ENCODE assay signal across 2 fruit fly cellular contexts in the genomic region with DNA sequence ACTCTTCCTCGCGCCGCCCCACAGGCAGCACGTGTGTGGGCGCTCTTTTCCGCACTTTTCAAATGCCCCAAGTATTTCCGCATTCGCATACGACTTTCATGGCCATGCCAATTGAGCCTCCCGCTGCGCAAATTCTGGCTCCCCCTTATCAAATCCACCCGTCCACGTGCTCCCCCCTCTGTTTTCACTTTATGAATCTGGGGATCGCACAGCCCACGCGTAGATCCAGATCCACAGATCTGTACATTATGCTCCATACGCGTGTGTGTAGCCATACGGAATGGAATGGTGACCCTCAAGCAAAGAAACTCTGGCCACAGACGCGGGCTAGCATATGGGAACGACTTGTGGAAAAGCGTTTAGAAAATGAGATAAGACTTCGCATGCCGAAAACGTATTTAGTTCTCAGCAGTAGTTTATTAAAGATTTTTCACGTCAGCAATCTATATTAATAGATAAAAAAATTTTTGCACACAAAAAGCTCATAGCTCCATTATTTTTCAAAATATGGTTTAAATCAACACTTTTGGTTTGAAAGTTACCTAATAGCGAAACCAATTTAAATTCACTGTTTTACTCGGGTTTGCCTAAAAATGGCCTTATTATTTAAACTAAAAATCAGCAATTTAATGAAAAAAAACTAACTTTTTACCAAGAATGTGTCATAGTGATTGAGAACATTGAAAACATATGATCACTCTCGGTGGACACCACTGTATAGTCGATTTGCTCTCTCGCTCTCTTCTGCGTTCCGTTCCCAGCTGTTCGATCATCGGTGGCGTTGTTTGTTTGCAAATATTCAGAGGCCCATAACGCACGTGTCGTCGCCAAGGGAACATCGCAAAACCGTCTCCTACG.
TF ChIP-seq lines count a peak whose summit lies in the region.

No protein-coding gene starts in this region.

TF ChIP-seq in whole organism, embryonic, 481 proteins besides CTCF, POLR2A, EP300 and RAD21 (continued from another document and continues in another):
- TF ChIP-seq sim (GFP tag; IDR thresholded peaks at IDR 0.05; lab: Robert Waterston, UW) = no peak
- TF ChIP-seq Sry-δ (GFP tag; optimal IDR thresholded peaks at IDR 0.05; lab: Kevin White, UChicago) = no peak
- TF ChIP-seq sob (GFP tag; IDR thresholded peaks at IDR 0.05; lab: Robert Waterston, UW) = peak; percentile 37; the same call in 1 of the 2 replicates
- TF ChIP-seq Meics (GFP tag; optimal IDR thresholded peaks at IDR 0.05; lab: Kevin White, UChicago) = peak; percentile 85
- no peak for TF ChIP-seq prd (optimal IDR thresholded peaks at IDR 0.05; lab: Kevin White, UChicago)
- peak; percentile 34; the same call in 1 of the 3 replicates for TF ChIP-seq prd (GFP tag; IDR thresholded peaks at IDR 0.05; lab: Robert Waterston, UW)
- TF ChIP-seq CG10147 (GFP tag; optimal IDR thresholded peaks at IDR 0.05; lab: Kevin White, UChicago) = peak; percentile 58
- TF ChIP-seq CG6272 (GFP tag; IDR thresholded peaks at IDR 0.05; lab: Robert Waterston, UW) = peak; percentile 34; the same call in 1 of the 2 replicates
- TF ChIP-seq shn (GFP tag; optimal IDR thresholded peaks at IDR 0.05; lab: Kevin White, UChicago) = peak; percentile 55
- no peak for TF ChIP-seq CG33213 (GFP tag; optimal IDR thresholded peaks at IDR 0.05; lab: Kevin White, UChicago)
- peak; percentile 5 for TF ChIP-seq CG11398 (GFP tag; optimal IDR thresholded peaks at IDR 0.05; lab: Kevin White, UChicago)
- peak; percentile 57; the same call in 1 of the 2 replicates for TF ChIP-seq al (GFP tag; IDR thresholded peaks at IDR 0.05; lab: Robert Waterston, UW)
- no peak for TF ChIP-seq grn (GFP tag; optimal IDR thresholded peaks at IDR 0.05; lab: Kevin White, UChicago)
- TF ChIP-seq repo (GFP tag; optimal IDR thresholded peaks at IDR 0.05; lab: Kevin White, UChicago) = no peak
- no peak for TF ChIP-seq CG9876 (GFP tag; optimal IDR thresholded peaks at IDR 0.05; lab: Kevin White, UChicago)
- 0 out of 2 replicates have a peak, but pooled peaks have one; percentile 5 for TF ChIP-seq ara (GFP tag; IDR thresholded peaks at IDR 0.05; lab: Robert Waterston, UW)
- no peak for TF ChIP-seq dan (GFP tag; IDR thresholded peaks at IDR 0.05; lab: Robert Waterston, UW)
- peak; percentile 17 for TF ChIP-seq CG7928 (GFP tag; optimal IDR thresholded peaks at IDR 0.05; lab: Kevin White, UChicago)
- TF ChIP-seq CG8924 (tag; optimal IDR thresholded peaks at IDR 0.05; lab: Kevin White, UChicago) = peak; percentile 66
- TF ChIP-seq CG15696 (tag; optimal IDR thresholded peaks at IDR 0.05; lab: Kevin White, UChicago) = peak; percentile 23
- TF ChIP-seq CG13296 (GFP tag; optimal IDR thresholded peaks at IDR 0.05; lab: Kevin White, UChicago) = peak; percentile 64
- peak; percentile 51 for TF ChIP-seq cwo (GFP tag; optimal IDR thresholded peaks at IDR 0.05; lab: Kevin White, UChicago)
- TF ChIP-seq otp (GFP tag; IDR thresholded peaks at IDR 0.05; lab: Robert Waterston, UW) = no peak
- TF ChIP-seq esg (GFP tag; conservative IDR thresholded peaks at IDR 0.05; lab: Robert Waterston, UW) = peak; percentile 54
- no peak for TF ChIP-seq eve (GFP tag; optimal IDR thresholded peaks at IDR 0.05; lab: Kevin White, UChicago)
- peak; percentile 9 for TF ChIP-seq pnt (GFP tag; optimal IDR thresholded peaks at IDR 0.05; lab: Kevin White, UChicago)
- TF ChIP-seq Dip3 (GFP tag; optimal IDR thresholded peaks at IDR 0.05; lab: Kevin White, UChicago) = peak; percentile 55
- peak; percentile 62 for TF ChIP-seq CG16863 (GFP tag; optimal IDR thresholded peaks at IDR 0.05; lab: Kevin White, UChicago)
- peak; percentile 14 for TF ChIP-seq Jarid2 (GFP tag; optimal IDR thresholded peaks at IDR 0.05; lab: Kevin White, UChicago)
- TF ChIP-seq CG2678 (tag; optimal IDR thresholded peaks at IDR 0.05; lab: Kevin White, UChicago) = peak; percentile 78
- peak; percentile 49 for TF ChIP-seq Asciz (GFP tag; optimal IDR thresholded peaks at IDR 0.05; lab: Kevin White, UChicago)
- TF ChIP-seq CG12155 (GFP tag; optimal IDR thresholded peaks at IDR 0.05; lab: Kevin White, UChicago) = peak; percentile 41
- TF ChIP-seq E2f1 (GFP tag; IDR thresholded peaks at IDR 0.05; lab: Robert Waterston, UW) = 0 out of 2 replicates have a peak, but pooled peaks have one; percentile 32
- peak; percentile 44 for TF ChIP-seq cato (GFP tag; optimal IDR thresholded peaks at IDR 0.05; lab: Kevin White, UChicago; ENCODE audit: borderline replicate concordance)
- TF ChIP-seq nau (GFP tag; optimal IDR thresholded peaks at IDR 0.05; lab: Kevin White, UChicago) = peak; percentile 57
- no peak for TF ChIP-seq knrl (GFP tag; IDR thresholded peaks at IDR 0.05; lab: Robert Waterston, UW; ENCODE audit: partially characterized antibody)
- no peak for TF ChIP-seq CG12071 (GFP tag; optimal IDR thresholded peaks at IDR 0.05; lab: Kevin White, UChicago)
- peak; percentile 9 for TF ChIP-seq CG18476 (GFP tag; optimal IDR thresholded peaks at IDR 0.05; lab: Kevin White, UChicago)
- TF ChIP-seq CG12659 (GFP tag; optimal IDR thresholded peaks at IDR 0.05; lab: Kevin White, UChicago) = peak; percentile 72
- TF ChIP-seq CG9932 (GFP tag; IDR thresholded peaks at IDR 0.05; lab: Robert Waterston, UW) = peak; percentile 50; the same call in 1 of the 2 replicates
- peak; percentile 22 for TF ChIP-seq Bdp1 (GFP tag; optimal IDR thresholded peaks at IDR 0.05; lab: Kevin White, UChicago)
- TF ChIP-seq CG17612 (GFP tag; IDR thresholded peaks at IDR 0.05; lab: Robert Waterston, UW) = no peak
- TF ChIP-seq zen2 (GFP tag; IDR thresholded peaks at IDR 0.05; lab: Robert Waterston, UW; ENCODE audit: partially characterized antibody) = no peak
- no peak for TF ChIP-seq schlank (tag; optimal IDR thresholded peaks at IDR 0.05; lab: Kevin White, UChicago)
- peak; percentile 70 for TF ChIP-seq CHES-1-like (GFP tag; optimal IDR thresholded peaks at IDR 0.05; lab: Kevin White, UChicago)
- peak; percentile 78 for TF ChIP-seq CG13624 (GFP tag; optimal IDR thresholded peaks at IDR 0.05; lab: Kevin White, UChicago)
- no peak for TF ChIP-seq CG10462 (GFP tag; optimal IDR thresholded peaks at IDR 0.05; lab: Kevin White, UChicago)
- peak; percentile 37 for TF ChIP-seq Usf (GFP tag; optimal IDR thresholded peaks at IDR 0.05; lab: Kevin White, UChicago)
- peak; percentile 62 for TF ChIP-seq phol (tag; optimal IDR thresholded peaks at IDR 0.05; lab: Kevin White, UChicago)
- peak; percentile 50 for TF ChIP-seq gcm (GFP tag; optimal IDR thresholded peaks at IDR 0.05; lab: Kevin White, UChicago)
- TF ChIP-seq Ets97D (GFP tag; optimal IDR thresholded peaks at IDR 0.05; lab: Kevin White, UChicago) = peak; percentile 21
- TF ChIP-seq CG8388 (GFP tag; optimal IDR thresholded peaks at IDR 0.05; lab: Kevin White, UChicago) = peak; percentile 51
- peak; percentile 51 to 71 for TF ChIP-seq Hr51 (GFP tag; optimal IDR thresholded peaks at IDR 0.05; lab: Kevin White, UChicago)
- no peak for TF ChIP-seq CG11093 (GFP tag; IDR thresholded peaks at IDR 0.05; lab: Robert Waterston, UW)
- peak; percentile 78 for TF ChIP-seq CG13775 (GFP tag; optimal IDR thresholded peaks at IDR 0.05; lab: Kevin White, UChicago)
- TF ChIP-seq amos (GFP tag; IDR thresholded peaks at IDR 0.05; lab: Robert Waterston, UW; ENCODE audit: partially characterized antibody) = no peak
- TF ChIP-seq az2 (GFP tag; optimal IDR thresholded peaks at IDR 0.05; lab: Kevin White, UChicago) = peak; percentile 44
- peak; percentile 24 for TF ChIP-seq Side (GFP tag; optimal IDR thresholded peaks at IDR 0.05; lab: Kevin White, UChicago)
- TF ChIP-seq CG6854 (GFP tag; optimal IDR thresholded peaks at IDR 0.05; lab: Kevin White, UChicago) = peak; percentile 61

TF ChIP-seq in whole organism, prepupa, 60 proteins besides CTCF, POLR2A, EP300 and RAD21 (continued from another document):
- TF ChIP-seq lz (GFP tag; optimal IDR thresholded peaks at IDR 0.05; lab: Kevin White, UChicago) = peak; percentile 61
- peak; percentile 74 for TF ChIP-seq Hr4 (GFP tag; optimal IDR thresholded peaks at IDR 0.05; lab: Kevin White, UChicago)
- peak; percentile 69 for TF ChIP-seq CG6276 (GFP tag; optimal IDR thresholded peaks at IDR 0.05; lab: Kevin White, UChicago)
- TF ChIP-seq pdm3 (GFP tag; optimal IDR thresholded peaks at IDR 0.05; lab: Kevin White, UChicago) = peak; percentile 75
- TF ChIP-seq CG16779 (tag; optimal IDR thresholded peaks at IDR 0.05; lab: Kevin White, UChicago) = peak; percentile 24
- peak; percentile 57 for TF ChIP-seq dac (GFP tag; optimal IDR thresholded peaks at IDR 0.05; lab: Kevin White, UChicago)
- no peak for TF ChIP-seq CG1621 (tag; optimal IDR thresholded peaks at IDR 0.05; lab: Kevin White, UChicago)
- peak; percentile 78 for TF ChIP-seq Eip75B (GFP tag; optimal IDR thresholded peaks at IDR 0.05; lab: Kevin White, UChicago)
- TF ChIP-seq CG6163 (GFP tag; IDR thresholded peaks at IDR 0.05; lab: Robert Waterston, UW) = no peak; the same call in 2 of the 3 replicates
- TF ChIP-seq fkh (GFP tag; optimal IDR thresholded peaks at IDR 0.05; lab: Kevin White, UChicago) = peak; percentile 23
- peak; percentile 59 for TF ChIP-seq CG6792 (GFP tag; optimal IDR thresholded peaks at IDR 0.05; lab: Kevin White, UChicago)
- TF ChIP-seq acj6 (GFP tag; optimal IDR thresholded peaks at IDR 0.05; lab: Kevin White, UChicago) = peak; percentile 60
- TF ChIP-seq Hr38 (GFP tag; optimal IDR thresholded peaks at IDR 0.05; lab: Kevin White, UChicago) = no peak
- TF ChIP-seq CG4318 (GFP tag; optimal IDR thresholded peaks at IDR 0.05; lab: Kevin White, UChicago) = peak; percentile 67
